Worm (Caenorhabditis elegans): ENCODE data around the gene C27A7.3.

The C27A7.3 gene

DNA sequence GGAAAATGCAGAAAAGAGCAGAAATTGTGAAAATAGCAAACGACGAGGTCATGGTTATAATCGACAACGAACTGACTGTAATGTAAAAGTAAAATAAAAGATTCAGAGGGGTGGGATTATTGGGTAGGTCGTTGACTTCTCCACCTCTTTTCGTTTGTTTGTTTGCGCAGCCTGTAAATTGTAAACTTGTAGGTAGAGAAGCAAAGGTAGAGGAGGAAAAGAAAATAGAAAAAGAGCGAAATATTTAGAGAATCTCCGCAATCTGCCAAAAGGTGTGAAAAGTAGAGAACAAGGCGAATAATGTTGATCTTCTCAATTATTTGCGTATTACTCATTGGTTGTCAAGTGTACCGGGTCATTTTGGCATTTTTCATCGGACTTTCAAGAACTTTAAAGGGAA, 46.6 kb downstream of the C27A7.3 start, which contains the start of gene ZK863.8:
TSS of gene ZK863.8 (minus strand) at position 173 of the 400 bp plus-strand sequence.
- TF ChIP-seq unc-62 (GFP tag; optimal IDR thresholded peaks at IDR 0.05): no peak

DNA sequence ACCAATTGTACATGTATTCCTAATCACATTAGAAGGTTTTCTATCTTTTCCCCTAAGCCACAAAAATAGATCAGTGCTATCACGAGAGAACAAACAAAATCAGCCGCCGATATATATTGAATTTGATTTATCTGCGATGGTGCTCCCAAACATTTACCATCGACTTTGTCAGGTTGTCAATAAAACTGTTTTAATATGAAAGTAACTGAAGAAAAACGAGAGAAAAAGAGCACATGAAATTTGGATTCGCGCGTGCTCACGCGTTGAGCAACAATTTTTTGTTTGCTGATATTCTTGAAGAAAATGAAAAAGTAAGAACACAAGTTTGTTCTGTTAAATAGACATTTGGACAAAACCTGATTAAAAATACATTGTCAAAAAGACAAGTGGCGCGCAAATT, 48.1 kb downstream of the C27A7.3 start:
- TF ChIP-seq unc-62 (GFP tag; optimal IDR thresholded peaks at IDR 0.05): no peak

DNA sequence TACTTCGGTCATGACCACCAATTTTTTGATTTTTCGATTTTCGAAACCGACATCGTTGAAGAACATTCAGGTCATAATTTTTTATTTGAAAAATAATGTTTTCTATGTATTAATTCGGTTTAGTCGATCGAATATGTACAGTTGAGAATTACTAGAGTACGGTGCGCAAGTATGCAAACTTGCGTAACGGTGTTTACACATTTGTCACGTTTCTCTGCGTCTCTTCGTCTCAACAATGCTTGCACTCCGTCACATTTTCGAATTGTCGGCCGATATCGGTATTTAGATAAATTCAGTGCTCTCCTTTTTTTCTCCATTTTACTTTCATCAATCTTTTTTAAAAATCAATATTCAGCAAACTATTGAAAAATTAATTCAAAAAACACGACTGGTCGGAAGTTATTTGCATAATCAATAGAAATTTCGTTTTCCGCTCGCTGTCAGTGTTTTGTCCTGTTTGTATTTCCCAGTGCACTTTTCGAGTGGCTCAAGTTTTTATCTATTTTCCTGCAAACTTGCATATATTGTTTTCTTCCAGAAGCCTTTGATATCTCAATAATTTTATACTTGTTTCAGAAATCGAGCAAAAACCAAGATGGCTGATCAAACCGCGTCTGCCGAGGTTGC, 50.3 kb downstream of the C27A7.3 start, which contains the start of gene dpy-30:
TSS of gene dpy-30 (plus strand) at position 577 of the 627 bp plus-strand sequence.
- TF ChIP-seq unc-62 (GFP tag; optimal IDR thresholded peaks at IDR 0.05): no peak

DNA sequence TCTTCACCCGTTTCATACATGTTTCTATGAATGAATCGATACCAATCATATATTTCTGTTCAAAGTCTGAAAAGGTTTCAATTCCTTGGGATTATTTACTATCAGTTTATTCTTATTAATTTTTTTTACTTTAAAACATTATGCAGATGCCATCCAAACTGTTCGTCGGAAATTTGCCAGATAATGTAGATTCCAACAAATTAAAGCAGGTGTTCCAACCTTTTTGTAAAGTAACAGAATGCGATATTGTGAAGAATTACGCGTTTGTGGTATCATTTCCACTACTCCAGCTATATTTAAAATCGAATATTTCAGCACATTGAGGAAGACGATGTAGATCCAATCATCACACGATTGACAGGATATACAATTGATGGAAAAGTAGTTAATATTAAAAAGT, 51.4 kb downstream of the C27A7.3 start, which contains the start of gene rnp-1:
TSS of gene rnp-1 (plus strand) at position 145 of the 400 bp plus-strand sequence.
- TF ChIP-seq unc-62 (GFP tag; optimal IDR thresholded peaks at IDR 0.05): no peak

All from whole organism, dauer.